Fruit fly (Drosophila melanogaster) ovary, adult (tissue): ENCODE results near the gene CG6576.

Source experiments
- CG17801 ChIP-seq: fragments of 200-800 bp; optimal IDR thresholded peaks from 2 replicates; lab custom pipeline; 2019; ENCODE audit warnings: missing biosample characterization, mild to moderate bottlenecking, missing genetic modification characterization, moderate library complexity; ENCODE audit not compliant: partially characterized antibody

Gene CG6576

dm6 chr3L:8745210-8745609, 10.6 kb upstream of the CG6576 start, which contains the start of gene Prm:
Gene Prm, minus strand, starts transcription at chr3L:8745310.
- TF ChIP-seq CG17801 (GFP tag; lab: Kevin White, UChicago), result no peak

dm6 chr3L:8746519-8746918, 9.3 kb upstream of the CG6576 start:
- TF ChIP-seq CG17801 (GFP tag; lab: Kevin White, UChicago), result no peak

DNA sequence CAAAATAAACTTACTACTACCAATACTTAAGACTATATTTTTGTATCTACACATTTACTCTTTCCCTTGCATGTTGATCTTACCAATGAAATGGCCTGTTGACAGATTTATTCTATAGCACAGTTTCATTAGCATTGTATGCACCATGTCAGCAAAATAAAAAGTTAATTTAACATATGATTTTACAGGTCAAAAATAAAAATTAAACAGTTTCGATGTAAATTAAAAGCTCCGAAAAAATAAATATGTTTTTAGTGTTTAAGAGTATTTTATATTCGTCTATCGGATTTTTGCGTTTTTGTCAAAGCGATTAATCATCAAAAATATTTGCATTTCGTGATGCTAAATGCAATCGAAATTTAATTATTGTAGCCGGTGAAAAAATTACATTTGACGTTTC, 7.5 kb upstream of the CG6576 start:
- no peak for TF ChIP-seq CG17801 (GFP tag; lab: Kevin White, UChicago)

dm6 chr3L:8748839-8749238, 7.0 kb upstream of the CG6576 start:
- no peak for TF ChIP-seq CG17801 (GFP tag; lab: Kevin White, UChicago)

DNA sequence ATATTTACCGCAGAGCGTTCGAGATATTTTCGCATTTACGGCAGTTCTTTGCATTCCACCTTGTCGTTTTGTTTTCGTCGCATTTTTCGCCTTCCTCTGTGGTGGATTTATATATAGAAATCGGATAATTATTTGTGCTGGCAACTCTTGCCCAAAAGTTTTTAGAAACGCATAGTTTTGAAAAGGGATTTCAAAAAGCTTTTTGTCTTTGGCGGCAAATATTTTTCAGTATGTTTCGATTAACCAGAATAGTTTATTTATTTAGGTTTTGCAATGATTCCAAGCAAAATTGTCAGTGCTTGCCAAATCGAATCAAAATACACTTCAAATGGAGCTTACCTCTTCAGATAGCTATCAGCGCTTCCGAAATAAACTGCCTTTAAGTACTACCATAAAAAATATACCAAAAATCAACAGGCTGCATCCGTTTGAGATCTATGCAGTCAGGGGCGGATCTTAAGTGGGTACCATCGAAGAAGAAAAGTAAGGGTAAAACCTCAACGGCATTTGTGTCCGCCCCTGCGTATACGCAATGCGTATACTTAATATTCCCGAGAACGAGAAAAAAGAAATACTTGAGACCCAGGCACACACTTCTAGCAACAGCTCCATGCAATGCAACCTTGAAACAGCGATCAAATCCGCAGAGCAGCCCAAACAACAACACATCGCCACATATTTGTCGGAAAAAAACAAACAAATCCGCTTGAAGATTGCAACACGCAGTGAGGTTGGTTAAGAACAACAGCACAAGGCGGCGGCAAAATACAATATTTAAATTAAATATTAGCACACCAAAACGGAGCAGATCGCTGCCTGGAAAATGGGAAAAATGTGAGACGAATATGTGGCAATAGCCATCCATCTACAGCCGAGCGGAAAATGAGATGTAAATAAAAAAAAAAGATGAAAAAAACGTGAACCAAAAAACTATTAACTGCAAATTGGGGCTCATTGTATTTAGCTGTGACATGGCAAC, 5.8 kb upstream of the CG6576 start, which contains the start of gene CG13306:
Gene CG13306, minus strand, starts transcription at position 51 of the 979 bp plus-strand sequence.
- no peak for TF ChIP-seq CG17801 (GFP tag; lab: Kevin White, UChicago)

DNA sequence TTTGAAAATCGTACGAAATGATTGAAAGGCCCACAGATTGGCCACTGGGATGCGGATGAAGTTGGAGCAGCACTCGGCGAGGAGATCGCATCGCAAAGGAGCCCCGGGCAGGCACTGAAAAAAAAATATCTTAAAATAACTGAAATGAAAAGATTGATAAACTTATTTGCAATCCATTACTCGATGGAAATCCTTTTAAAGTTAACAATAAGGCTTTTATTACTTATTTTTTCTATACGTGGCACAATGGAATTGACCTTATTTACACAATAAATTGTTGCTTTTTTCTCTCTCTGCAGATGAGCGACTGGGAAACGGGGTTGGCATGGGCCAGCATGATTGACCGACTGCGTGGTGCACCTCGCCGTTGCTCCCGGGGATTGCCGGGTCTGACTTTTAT, 4.5 kb upstream of the CG6576 start:
- no peak for TF ChIP-seq CG17801 (GFP tag; lab: Kevin White, UChicago)

dm6 chr3L:8753592-8753991, 2.2 kb upstream of the CG6576 start, which contains the start of gene Fhos:
Gene Fhos, plus strand, starts transcription at chr3L:8753619.
- TF ChIP-seq CG17801 (GFP tag; lab: Kevin White, UChicago), result no peak

DNA sequence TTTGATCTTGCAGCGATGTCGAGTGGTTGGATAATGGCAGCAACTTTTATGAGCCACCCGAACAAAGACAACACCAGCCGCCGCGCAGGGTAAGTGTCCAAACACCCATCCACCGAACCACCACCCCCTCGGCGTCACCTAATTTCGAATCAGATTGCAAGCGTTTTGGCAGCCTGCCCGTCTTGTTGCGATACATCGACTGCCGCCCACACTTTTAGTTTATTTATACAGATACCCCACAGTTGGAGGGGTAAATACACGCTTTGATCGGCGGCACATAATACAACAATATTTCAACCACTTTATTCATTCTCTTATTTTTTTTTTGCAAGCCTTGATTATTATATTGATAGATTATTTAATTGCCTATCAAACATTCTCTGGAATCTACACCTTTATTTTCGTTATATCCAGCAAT, 7.3 kb downstream of the CG6576 start:
- TF ChIP-seq CG17801 (GFP tag; lab: Kevin White, UChicago), result peak; percentile 24

DNA sequence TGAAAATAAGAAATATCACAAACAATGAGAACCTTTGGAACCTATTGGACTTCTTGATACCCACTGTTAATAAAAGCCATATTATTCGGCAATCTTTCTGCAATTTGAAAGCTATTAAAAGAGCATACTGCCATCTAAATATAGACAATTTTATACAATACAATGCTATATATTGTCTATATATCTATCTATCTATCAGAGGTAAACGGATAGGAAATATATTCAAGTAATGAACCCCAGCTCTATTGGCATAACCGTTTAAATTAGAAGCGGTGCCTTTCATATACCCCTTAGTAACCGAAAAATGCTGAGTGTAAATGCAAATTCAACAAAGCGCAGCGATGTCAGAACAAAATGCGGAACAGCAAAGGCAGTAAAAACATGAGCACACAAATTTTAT, 8.0 kb downstream of the CG6576 start:
- peak; percentile 13 for TF ChIP-seq CG17801 (GFP tag; lab: Kevin White, UChicago)

DNA sequence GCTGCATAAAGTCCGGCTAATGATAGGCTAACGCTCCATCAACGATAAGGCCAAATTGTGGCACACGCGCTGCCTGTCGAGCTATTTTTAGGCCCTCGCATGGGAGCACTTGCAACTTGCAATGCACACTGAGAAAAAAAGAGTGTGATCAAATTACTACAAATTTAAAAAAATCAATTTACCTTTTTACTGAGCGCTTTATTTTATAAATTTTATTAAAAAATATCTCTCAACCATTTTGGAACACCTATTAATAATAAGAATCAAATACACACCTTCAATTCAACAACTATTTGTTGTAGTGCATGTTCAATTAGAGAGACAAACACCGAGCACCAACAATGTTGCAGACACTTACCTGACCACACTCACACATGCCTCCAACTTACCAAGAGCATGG, 9.7 kb downstream of the CG6576 start:
- TF ChIP-seq CG17801 (GFP tag; lab: Kevin White, UChicago), result no peak

- peak; percentile 90 for TF ChIP-seq CG17801 (GFP tag; lab: Kevin White, UChicago)
Measured at dm6 chr3L:8765969-8766538, 10.3 kb downstream of the CG6576 start.

DNA sequence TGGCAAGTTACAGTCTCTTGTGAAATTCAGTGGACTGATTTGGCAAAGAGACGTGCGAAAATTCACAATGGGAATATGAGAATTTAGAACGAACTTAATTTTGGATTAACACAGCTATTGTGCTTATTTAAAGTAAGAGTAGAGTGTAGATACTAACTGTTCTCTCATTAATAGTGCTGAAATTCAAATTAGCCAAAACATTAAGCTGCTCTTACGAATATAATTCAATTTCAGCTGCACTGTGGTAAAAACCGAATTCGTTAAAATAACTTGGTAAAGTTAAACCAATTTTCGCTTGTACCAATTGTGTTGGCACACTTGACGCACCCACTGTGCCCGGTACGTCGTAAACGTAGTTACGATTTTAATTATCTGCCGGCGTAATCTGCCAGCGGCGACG, 12.1 kb downstream of the CG6576 start:
- TF ChIP-seq CG17801 (GFP tag; lab: Kevin White, UChicago), result peak; percentile 96

DNA sequence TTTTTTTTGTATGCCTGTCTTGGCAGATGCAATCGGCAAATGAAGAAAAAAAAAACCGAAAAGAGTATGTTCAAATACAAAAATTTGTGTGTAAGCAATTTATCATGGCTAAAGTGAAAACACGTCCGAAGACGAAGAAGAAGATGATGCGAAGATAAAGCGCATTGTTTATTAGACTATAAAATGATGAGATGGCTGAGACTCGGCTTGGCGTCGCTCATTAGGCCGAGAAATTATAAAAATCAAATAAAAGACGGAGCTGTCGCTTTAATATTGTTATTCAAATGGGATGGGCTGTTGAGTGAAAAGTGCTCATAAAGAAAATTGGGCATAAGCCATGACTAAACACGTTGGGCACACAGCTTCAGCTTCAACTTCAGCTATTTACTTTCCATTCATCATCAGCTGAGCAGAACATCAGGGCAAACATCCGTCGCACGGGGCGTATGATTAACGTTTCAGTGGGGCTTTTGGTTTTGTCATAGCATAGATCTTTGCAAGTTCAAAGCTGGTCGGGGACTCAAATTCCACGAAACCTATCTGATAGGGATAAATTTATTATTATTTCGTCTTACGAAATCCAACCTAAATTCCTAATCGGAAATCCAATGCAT, 14.9 kb downstream of the CG6576 start:
- TF ChIP-seq CG17801 (GFP tag; lab: Kevin White, UChicago), result no peak

DNA sequence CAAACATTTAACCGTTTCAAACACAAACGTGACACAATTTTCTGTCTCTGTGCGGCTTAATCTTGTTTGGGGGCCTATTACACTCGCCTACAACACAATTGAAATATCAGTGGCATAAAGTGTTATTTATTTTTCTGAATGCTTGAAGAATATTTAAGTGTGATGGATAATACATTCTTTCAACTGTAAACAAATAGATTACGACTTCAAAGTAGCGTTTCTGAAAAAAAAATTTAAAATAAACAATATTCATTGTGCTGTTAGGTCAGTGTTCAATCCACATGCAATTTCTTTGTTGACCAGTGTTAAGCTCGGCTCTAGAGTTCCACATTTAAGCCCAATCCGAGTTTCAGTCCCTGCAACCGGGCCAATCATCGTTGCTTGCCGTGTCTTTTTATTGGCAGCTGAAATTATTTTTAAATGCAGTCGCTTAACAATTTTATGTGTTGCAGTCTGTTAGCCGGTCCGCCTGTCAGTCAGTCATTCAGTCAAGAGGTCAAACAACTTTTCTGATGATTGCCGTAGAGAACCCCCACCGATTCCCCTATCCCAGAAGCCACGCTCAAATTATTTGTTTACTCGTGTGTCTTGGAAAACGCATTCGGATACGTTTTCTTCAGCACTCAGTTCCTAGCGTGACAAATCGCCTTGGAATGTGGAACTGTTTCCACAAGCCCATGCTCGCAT, 17.4 kb downstream of the CG6576 start:
- peak; percentile 85 for TF ChIP-seq CG17801 (GFP tag; lab: Kevin White, UChicago)

dm6 chr3L:8773713-8774112, 17.9 kb downstream of the CG6576 start:
- TF ChIP-seq CG17801 (GFP tag; lab: Kevin White, UChicago), result no peak
